Worm (Caenorhabditis elegans): ENCODE results near the gene F40A3.4.

DNA sequence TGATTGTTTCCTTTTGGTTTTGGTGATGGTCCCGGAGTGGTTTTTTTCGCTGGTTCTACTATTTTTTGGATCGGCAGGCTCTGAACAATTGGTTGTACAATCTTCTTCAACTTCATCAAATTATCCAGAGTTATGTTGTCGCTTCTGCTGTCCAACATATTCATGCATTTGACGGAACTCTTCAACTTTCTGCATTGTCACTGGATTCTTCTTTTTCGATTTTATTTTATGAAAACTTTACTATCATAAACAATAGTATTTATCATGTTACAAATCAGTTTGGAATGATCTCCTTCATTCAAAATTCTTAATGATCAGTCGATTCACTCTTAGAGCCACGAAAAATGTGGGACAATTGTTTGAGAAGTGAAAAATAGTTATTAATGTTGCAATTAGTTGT lies 23.5 kb upstream of the F40A3.4 start:
- TF ChIP-seq ceh-43 (GFP tag; optimal IDR thresholded peaks at IDR 0.05) (no peak), elt-3 (tag; optimal IDR thresholded peaks at IDR 0.05) (no peak), pha-4 (tag; optimal IDR thresholded peaks at IDR 0.05) (no peak), blmp-1 (tag; optimal IDR thresholded peaks at IDR 0.05) (no peak), mep-1 (tag; optimal IDR thresholded peaks at IDR 0.05) (no peak), lsy-2 (tag; optimal IDR thresholded peaks at IDR 0.05) (no peak), snpc-4 (tag; optimal IDR thresholded peaks at IDR 0.05) (no peak), unc-39 (tag; optimal IDR thresholded peaks at IDR 0.05) (no peak), nhr-28 (tag; optimal IDR thresholded peaks at IDR 0.05) (no peak), hlh-1 (tag; optimal IDR thresholded peaks at IDR 0.05) (no peak)
